Worm (Caenorhabditis elegans): ENCODE results near the gene srd-33.

DNA sequence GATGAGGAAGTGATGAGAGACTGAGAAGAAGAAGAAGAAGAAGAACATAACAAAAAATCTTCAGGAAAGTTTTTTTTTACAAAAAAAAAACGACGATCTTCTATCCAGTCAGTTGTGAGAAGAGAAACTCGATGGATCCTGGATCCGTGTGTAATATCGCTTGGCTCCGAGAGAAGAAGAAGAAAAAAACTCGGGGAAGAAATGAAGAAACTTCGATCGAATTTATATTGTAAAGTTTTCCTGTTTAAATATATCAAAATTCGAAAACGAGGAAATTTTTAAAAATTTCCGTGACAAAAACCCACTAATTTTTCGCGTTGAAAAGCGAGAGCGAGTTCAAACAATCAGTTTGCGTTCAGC, 48.8 kb upstream of the srd-33 start, which contains the start of gene adss-1:
- no peak for TF ChIP-seq fkh-10 (GFP tag; optimal IDR thresholded peaks at IDR 0.05)
- TF ChIP-seq nhr-237 (tag; optimal IDR thresholded peaks at IDR 0.05) = no peak
- TF ChIP-seq pqm-1 (tag; optimal IDR thresholded peaks at IDR 0.05) = no peak
- TF ChIP-seq mml-1 (tag; optimal IDR thresholded peaks at IDR 0.05) = no peak
- no peak for TF ChIP-seq ztf-11 (tag; optimal IDR thresholded peaks at IDR 0.05)
- no peak for TF ChIP-seq nhr-28 (tag; optimal IDR thresholded peaks at IDR 0.05)
- TF ChIP-seq nhr-77 (tag; optimal IDR thresholded peaks at IDR 0.05) = no peak
- no peak for TF ChIP-seq ama-1 (optimal IDR thresholded peaks at IDR 0.05)
- TF ChIP-seq lin-15B (tag; optimal IDR thresholded peaks at IDR 0.05) = no peak
- no peak for TF ChIP-seq ZK546.5 (tag; optimal IDR thresholded peaks at IDR 0.05)
- no peak for TF ChIP-seq snpc-4 (tag; optimal IDR thresholded peaks at IDR 0.05)
- no peak for TF ChIP-seq sea-2 (GFP tag; optimal IDR thresholded peaks at IDR 0.05)
- no peak for TF ChIP-seq nhr-25 (tag; optimal IDR thresholded peaks at IDR 0.05)
